Worm (Caenorhabditis elegans) whole organism, L3 larva: ENCODE measurements around the gene C04A11.5.

Source experiments
- ama-1 ChIP-seq: fragments of 150-350 bp; optimal IDR thresholded peaks from 2 replicates; lab custom pipeline; 2018
- ceh-16 ChIP-seq: sonication (generic microtip); optimal IDR thresholded peaks from 2 replicates; lab custom pipeline; 2017; ENCODE audit warnings: missing biosample characterization, missing genetic modification characterization
- elt-2 ChIP-seq: sonication (generic microtip); optimal IDR thresholded peaks from 2 replicates; lab custom pipeline; 2016; ENCODE audit warnings: missing genetic modification reagents, mild to moderate bottlenecking, missing genetic modification characterization, missing compliant biosample characterization
- elt-3 ChIP-seq, 3 experiments: fragments of 150-350 bp in 1 of 3; sonication (generic microtip) in 2 of 3; optimal IDR thresholded peaks; 2 replicates in 2 of 3; 4 replicates in 1 of 3; lab custom pipeline; 2014 to 2017; ENCODE audit warnings: missing biosample characterization in 3 of 3, missing genetic modification characterization in 3 of 3
- fos-1 ChIP-seq: fragments of 150-350 bp; optimal IDR thresholded peaks from 2 replicates; lab custom pipeline; 2014; ENCODE audit warnings: missing biosample characterization, missing genetic modification characterization
- lin-15B ChIP-seq: fragments of 150-350 bp; optimal IDR thresholded peaks from 2 replicates; lab custom pipeline; 2014; ENCODE audit warnings: missing biosample characterization, missing genetic modification characterization
- nhr-12 ChIP-seq: fragments of 150-350 bp; optimal IDR thresholded peaks from 2 replicates; lab custom pipeline; 2014; ENCODE audit warnings: missing biosample characterization, missing genetic modification characterization
- pqm-1 ChIP-seq: fragments of 150-350 bp; optimal IDR thresholded peaks from 2 replicates; lab custom pipeline; 2017; ENCODE audit warnings: missing biosample characterization, missing genetic modification characterization, inconsistent platforms
- snpc-4 ChIP-seq: fragments of 150-350 bp; optimal IDR thresholded peaks from 2 replicates; lab custom pipeline; 2014; ENCODE audit warnings: missing biosample characterization, missing genetic modification characterization
- zag-1 ChIP-seq: fragments of 150-350 bp; optimal IDR thresholded peaks from 2 replicates; lab custom pipeline; 2014; ENCODE audit warnings: missing biosample characterization, missing genetic modification characterization
- ztf-11 ChIP-seq: fragments of 150-350 bp; optimal IDR thresholded peaks from 2 replicates; lab custom pipeline; 2014; ENCODE audit warnings: missing biosample characterization, missing genetic modification characterization

DNA sequence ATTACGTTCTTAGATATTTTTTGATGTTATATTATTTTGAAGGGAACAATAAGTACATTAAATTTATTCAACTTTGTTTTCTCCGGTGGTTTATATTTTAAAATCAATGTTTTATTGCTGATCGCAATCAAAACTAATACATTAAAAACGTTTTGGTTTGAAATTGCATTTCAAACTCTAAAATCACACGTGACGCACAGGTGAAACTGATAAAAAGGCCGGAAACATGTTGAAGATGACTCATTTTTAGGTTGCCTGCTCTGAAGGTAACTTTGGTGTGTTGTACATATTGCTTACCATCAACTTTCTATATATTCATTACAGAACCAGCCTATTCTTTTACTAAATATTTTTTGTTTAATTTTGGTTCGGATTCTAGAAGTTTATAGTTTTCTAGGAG is 21.3 kb downstream of the C04A11.5 start:
- no peak for TF ChIP-seq ztf-11 (tag; lab: Kevin White, UChicago)
- no peak for TF ChIP-seq snpc-4 (tag; lab: Kevin White, UChicago)
- no peak for TF ChIP-seq ceh-16 (tag; lab: Kevin White, UChicago)
- no peak for TF ChIP-seq nhr-12 (tag; lab: Kevin White, UChicago)
- TF ChIP-seq ama-1: no peak
- peak; percentile 64 for TF ChIP-seq elt-2 (tag; lab: Kevin White, UChicago)
- TF ChIP-seq fos-1 (tag; lab: Kevin White, UChicago): no peak
- no peak for TF ChIP-seq zag-1 (tag; lab: Kevin White, UChicago)
- TF ChIP-seq lin-15B (tag; lab: Kevin White, UChicago): no peak
- TF ChIP-seq pqm-1 (tag; lab: Kevin White, UChicago): peak; percentile 80
- no peak for TF ChIP-seq elt-3 (tag; optimal IDR thresholded peaks at IDR 0.05; lab: Kevin White, UChicago)
